Worm (Caenorhabditis elegans): ENCODE results near the gene tkr-3.

- TF ChIP-seq ceh-28 (tag; optimal IDR thresholded peaks at IDR 0.05) (no peak), unc-39 (tag; optimal IDR thresholded peaks at IDR 0.05) (no peak), tbx-2 (tag; optimal IDR thresholded peaks at IDR 0.05) (no peak), lin-15B (tag; optimal IDR thresholded peaks at IDR 0.05) (no peak), ztf-11 (tag; optimal IDR thresholded peaks at IDR 0.05) (no peak), pha-4 (tag; optimal IDR thresholded peaks at IDR 0.05) (no peak), nhr-11 (tag; optimal IDR thresholded peaks at IDR 0.05) (no peak), elt-1 (tag; optimal IDR thresholded peaks at IDR 0.05) (no peak), nhr-25 (tag; optimal IDR thresholded peaks at IDR 0.05) (no peak), fos-1 (tag; optimal IDR thresholded peaks at IDR 0.05) (no peak), nhr-43 (tag; optimal IDR thresholded peaks at IDR 0.05; ENCODE audit: poor library complexity, severe bottlenecking) (no peak), aly-2 (tag; optimal IDR thresholded peaks at IDR 0.05) (no peak)
Observed at ce11 chrIV:5086961-5087326, 35.0 kb downstream of the tkr-3 start.
